Worm (Caenorhabditis elegans) whole organism, young adult: ENCODE data around the gene alg-4.

Source experiments
- B0019.2 ChIP-seq: fragments of 200-800 bp; sonication (Bioruptor generic); conservative IDR thresholded peaks from 2 replicates; pipeline ENCODE4 v1.3.6; 2022; ENCODE audit warnings: missing genetic modification reagents, missing genetic modification characterization, missing compliant biosample characterization
- D2030.7 ChIP-seq: fragments of 200-800 bp; sonication (Bioruptor generic); IDR thresholded peaks from 2 replicates; pipeline ENCODE4 v1.3.6; 2022; ENCODE audit warnings: missing genetic modification reagents, missing genetic modification characterization, missing compliant biosample characterization
- T07F8.4 ChIP-seq: sonication (generic microtip); optimal IDR thresholded peaks from 2 replicates; lab custom pipeline; 2016; ENCODE audit warnings: mild to moderate bottlenecking, missing genetic modification characterization, moderate library complexity, missing compliant biosample characterization
- Y95B8A.8 ChIP-seq: fragments of 200-800 bp; sonication (Bioruptor generic); IDR thresholded peaks from 2 replicates; pipeline ENCODE4 v1.3.6; 2022; ENCODE audit warnings: missing genetic modification reagents, missing genetic modification characterization, missing compliant biosample characterization
- cebp-2 ChIP-seq: fragments of 200-800 bp; sonication (Bioruptor generic); IDR thresholded peaks from 2 replicates; pipeline ENCODE4 v1.3.6; 2022; ENCODE audit warnings: missing genetic modification characterization, missing compliant biosample characterization
- ceh-100 ChIP-seq: fragments of 200-800 bp; sonication (Bioruptor generic); IDR thresholded peaks from 2 replicates; pipeline ENCODE4 v1.3.6; 2022; ENCODE audit warnings: missing genetic modification reagents, missing genetic modification characterization, missing compliant biosample characterization
- ets-4 ChIP-seq: fragments of 200-800 bp; sonication (Bioruptor generic); optimal IDR thresholded peaks from 2 replicates; lab custom pipeline; 2018; ENCODE audit warnings: mild to moderate bottlenecking, missing genetic modification characterization, missing compliant biosample characterization
- lir-1 ChIP-seq: fragments of 200-800 bp; sonication (Bioruptor generic); conservative IDR thresholded peaks from 2 replicates; pipeline ENCODE4 v1.3.6; 2022; ENCODE audit warnings: missing genetic modification reagents, missing genetic modification characterization, missing compliant biosample characterization
- nfya-1 ChIP-seq: sonication (generic microtip); optimal IDR thresholded peaks from 2 replicates; lab custom pipeline; 2017; ENCODE audit warnings: antibody characterized with exemption, missing compliant biosample characterization, missing genetic modification characterization, borderline replicate concordance; ENCODE audit not compliant: insufficient read depth
- nfya-2 ChIP-seq: fragments of 200-800 bp; sonication (Bioruptor generic); IDR thresholded peaks from 2 replicates; pipeline ENCODE4 v1.3.6; 2022; ENCODE audit warnings: missing genetic modification reagents, missing genetic modification characterization, missing compliant biosample characterization
- snpc-4 ChIP-seq, 5 experiments: fragments of 150-350 bp in 1 of 5; sonication (generic microtip) in 4 of 5; optimal IDR thresholded peaks; 2 replicates each; lab custom pipeline; 2014 to 2018; ENCODE audit warnings: missing genetic modification characterization in 5 of 5, missing biosample characterization in 3 of 5, antibody characterized with exemption in 2 of 5, mild to moderate bottlenecking in 2 of 5, missing compliant biosample characterization in 2 of 5, missing genotype in 2 of 5, moderate library complexity in 2 of 5, missing genetic modification reagents in 1 of 5
- tlf-1 ChIP-seq: fragments of 200-800 bp; sonication (Bioruptor generic); optimal IDR thresholded peaks from 2 replicates; lab custom pipeline; 2018; ENCODE audit warnings: mild to moderate bottlenecking, missing genetic modification characterization, missing compliant biosample characterization
- unc-62 ChIP-seq: fragments of 150-350 bp; optimal IDR thresholded peaks from 2 replicates; lab custom pipeline; 2014; ENCODE audit warnings: missing biosample characterization, missing genetic modification reagents, missing genetic modification characterization
- ztf-28 ChIP-seq: fragments of 200-800 bp; sonication (Bioruptor generic); IDR thresholded peaks from 2 replicates; pipeline ENCODE4 v1.3.6; 2022; ENCODE audit warnings: missing genetic modification reagents, missing genetic modification characterization, missing compliant biosample characterization

- TF ChIP-seq ceh-100 (no peak), T07F8.4 (tag; lab: Kevin White, UChicago) (no peak), Y95B8A.8 (GFP tag; lab: Robert Waterston, UW) (no peak), nfya-1 (tag; lab: Kevin White, UChicago) (no peak), nfya-2 (no peak), cebp-2 (GFP tag; lab: Robert Waterston, UW) (no peak), lir-1 (GFP tag; lab: Robert Waterston, UW) (no peak), ztf-28 (no peak), D2030.7 (no peak), unc-62 (GFP tag; lab: Kevin White, UChicago) (no peak), ets-4 (no peak), tlf-1 (GFP tag; lab: Kevin White, UChicago) (no peak), snpc-4 (GFP tag; optimal IDR thresholded peaks at IDR 0.05; lab: Kevin White, UChicago) (no peak), snpc-4 (tag; optimal IDR thresholded peaks at IDR 0.05; lab: Kevin White, UChicago) (no peak), B0019.2 (no peak)
These were observed 37.3 kb downstream of the alg-4 start for ce11 chrIII:9853667-9854620.
